Fruit fly (Drosophila melanogaster) whole organism, wandering third instar larva: ENCODE measurements around the gene CG10031.

Experiments
- Abd-B ChIP-seq: fragments of >200 bp; optimal IDR thresholded peaks from 2 replicates; lab custom pipeline; 2017; ENCODE audit warnings: missing biosample characterization, missing genetic modification characterization
- CG32264 ChIP-seq: fragments of 200-800 bp; sonication (Bioruptor generic); optimal IDR thresholded peaks from 2 replicates; lab custom pipeline; 2016; ENCODE audit warnings: missing biosample characterization, missing genetic modification characterization
- CG9705 ChIP-seq: fragments of 200-800 bp; sonication (Bioruptor generic); optimal IDR thresholded peaks from 2 replicates; lab custom pipeline; 2018; ENCODE audit warnings: missing biosample characterization, mild to moderate bottlenecking, missing genetic modification characterization
- Dfd ChIP-seq: fragments of >200 bp; optimal IDR thresholded peaks from 2 replicates; lab custom pipeline; 2017; ENCODE audit warnings: missing biosample characterization, missing genetic modification characterization
- Dif ChIP-seq: fragments of 200-275, 200-300 bp; sonication (Bioruptor generic); optimal IDR thresholded peaks from 2 replicates; lab custom pipeline; 2018; ENCODE audit warnings: missing biosample characterization, missing genetic modification characterization; ENCODE audit not compliant: partially characterized antibody
- GATAd ChIP-seq: sonication (Bioruptor generic); optimal IDR thresholded peaks from 2 replicates; lab custom pipeline; 2016; ENCODE audit warnings: missing biosample characterization, missing genetic modification characterization
- HLH106 ChIP-seq: fragments of 200-800 bp; optimal IDR thresholded peaks from 3 replicates; lab custom pipeline; 2019; ENCODE audit warnings: missing biosample characterization, mild to moderate bottlenecking, missing genetic modification characterization, moderate library complexity
- Hnf4 ChIP-seq: fragments of 200-800 bp; sonication (Bioruptor generic); optimal IDR thresholded peaks from 2 replicates; lab custom pipeline; 2016; ENCODE audit warnings: missing biosample characterization, mild to moderate bottlenecking, missing genetic modification characterization
- Hr78 ChIP-seq: fragments of >200 bp; optimal IDR thresholded peaks from 2 replicates; lab custom pipeline; 2017; ENCODE audit warnings: missing biosample characterization, missing genetic modification characterization
- Hr83 ChIP-seq: fragments of 200-300 bp; sonication (Bioruptor generic); optimal IDR thresholded peaks from 2 replicates; lab custom pipeline; 2016; ENCODE audit warnings: missing biosample characterization, mild to moderate bottlenecking, missing genetic modification characterization, moderate library complexity; ENCODE audit not compliant: poor library complexity, severe bottlenecking
- Jra ChIP-seq: sonication (Bioruptor generic); optimal IDR thresholded peaks from 2 replicates; lab custom pipeline; 2016; ENCODE audit warnings: missing biosample characterization, missing genetic modification characterization
- Mio ChIP-seq: sonication (Bioruptor generic); optimal IDR thresholded peaks from 2 replicates; lab custom pipeline; 2016; ENCODE audit warnings: missing biosample characterization, missing genetic modification characterization
- Myc ChIP-seq: fragments of >200 bp; optimal IDR thresholded peaks from 2 replicates; lab custom pipeline; 2017
- N ChIP-seq: fragments of >200 bp; optimal IDR thresholded peaks from 2 replicates; lab custom pipeline; 2018; ENCODE audit warnings: missing biosample characterization, missing external identifiers, missing genetic modification characterization
- OdsH ChIP-seq: fragments of 200-800 bp; sonication (Bioruptor generic); optimal IDR thresholded peaks from 2 replicates; lab custom pipeline; 2016; ENCODE audit warnings: missing biosample characterization, mild to moderate bottlenecking, missing genetic modification characterization
- Rel ChIP-seq, 2 experiments: fragments of 200-800 bp; sonication (Bioruptor generic) in 1 of 2; optimal IDR thresholded peaks; 2 replicates in 1 of 2; 3 replicates in 1 of 2; lab custom pipeline; 2016 to 2019; ENCODE audit warnings: mild to moderate bottlenecking in 2 of 2, missing biosample characterization in 2 of 2, missing genetic modification characterization in 2 of 2, moderate library complexity in 1 of 2
- Sp1 ChIP-seq: fragments of 200-800 bp; sonication (Bioruptor generic); optimal IDR thresholded peaks from 3 replicates; lab custom pipeline; 2019; ENCODE audit warnings: missing biosample characterization, mild to moderate bottlenecking, missing genetic modification characterization, moderate library complexity
- Vsx2 ChIP-seq: fragments of 200-300, 225-300 bp; sonication (Bioruptor generic); optimal IDR thresholded peaks from 2 replicates; lab custom pipeline; 2018; ENCODE audit warnings: missing biosample characterization, missing genetic modification characterization; ENCODE audit not compliant: partially characterized antibody
- br ChIP-seq: fragments of 200-800 bp; sonication (Bioruptor generic); optimal IDR thresholded peaks from 2 replicates; lab custom pipeline; 2016; ENCODE audit warnings: missing biosample characterization, missing genetic modification characterization
- brk ChIP-seq: fragments of 200-800 bp; sonication (Bioruptor generic); optimal IDR thresholded peaks from 2 replicates; lab custom pipeline; 2016; ENCODE audit warnings: missing biosample characterization, mild to moderate bottlenecking, missing genetic modification characterization
- dmrt93B ChIP-seq: fragments of 200-800 bp; sonication (Bioruptor generic); optimal IDR thresholded peaks from 2 replicates; lab custom pipeline; 2018; ENCODE audit warnings: missing biosample characterization, mild to moderate bottlenecking, missing genetic modification characterization
- dsf ChIP-seq: sonication (Bioruptor generic); optimal IDR thresholded peaks from 2 replicates; lab custom pipeline; 2016; ENCODE audit warnings: missing biosample characterization, missing genetic modification characterization, borderline replicate concordance
- ey ChIP-seq: fragments of 200-800 bp; sonication (Bioruptor generic); optimal IDR thresholded peaks from 2 replicates; lab custom pipeline; 2016; ENCODE audit warnings: missing biosample characterization, missing genetic modification characterization
- foxo ChIP-seq, 2 experiments: fragments of 200-800 bp; sonication (Bioruptor generic); optimal IDR thresholded peaks; 2 replicates in 1 of 2; 3 replicates in 1 of 2; lab custom pipeline; 2016 to 2017; ENCODE audit warnings: missing biosample characterization in 2 of 2, missing genetic modification characterization in 2 of 2
- fru ChIP-seq: fragments of 200-800 bp; sonication (Bioruptor generic); optimal IDR thresholded peaks from 3 replicates; lab custom pipeline; 2016; ENCODE audit warnings: missing biosample characterization, mild to moderate bottlenecking, missing genetic modification characterization
- h ChIP-seq: fragments of 200-800 bp; sonication (Bioruptor generic); optimal IDR thresholded peaks from 3 replicates; lab custom pipeline; 2016; ENCODE audit warnings: missing biosample characterization, mild to moderate bottlenecking, missing genetic modification characterization
- jim ChIP-seq: fragments of 175-275, 200-325 bp; sonication (Bioruptor generic); optimal IDR thresholded peaks from 2 replicates; lab custom pipeline; 2016; ENCODE audit warnings: missing biosample characterization, mild to moderate bottlenecking, missing genetic modification characterization
- pan ChIP-seq: fragments of >200 bp; optimal IDR thresholded peaks from 2 replicates; lab custom pipeline; 2017
- psq ChIP-seq: fragments of 200-800 bp; sonication (Bioruptor generic); optimal IDR thresholded peaks from 3 replicates; lab custom pipeline; 2017; ENCODE audit warnings: missing biosample characterization, mild to moderate bottlenecking, missing genetic modification characterization, moderate library complexity
- rgr ChIP-seq: fragments of 200-800 bp; sonication (Bioruptor generic); optimal IDR thresholded peaks from 3 replicates; lab custom pipeline; 2016; ENCODE audit warnings: missing biosample characterization, mild to moderate bottlenecking, missing genetic modification characterization
- sage ChIP-seq: fragments of 200-800 bp; sonication (Bioruptor generic); optimal IDR thresholded peaks from 2 replicates; lab custom pipeline; 2016; ENCODE audit warnings: missing biosample characterization, mild to moderate bottlenecking, missing genetic modification characterization
- sv ChIP-seq: fragments of 200-800 bp; sonication (Bioruptor generic); optimal IDR thresholded peaks from 3 replicates; lab custom pipeline; 2016; ENCODE audit warnings: missing biosample characterization, missing genetic modification characterization
- usp ChIP-seq: fragments of >200 bp; optimal IDR thresholded peaks from 2 replicates; lab custom pipeline; 2017; ENCODE audit warnings: missing biosample characterization, missing genetic modification characterization
- woc ChIP-seq: sonication (Bioruptor generic); optimal IDR thresholded peaks from 2 replicates; lab custom pipeline; 2016; ENCODE audit warnings: missing biosample characterization, mild to moderate bottlenecking, missing genetic modification characterization

The CG10031 gene

DNA sequence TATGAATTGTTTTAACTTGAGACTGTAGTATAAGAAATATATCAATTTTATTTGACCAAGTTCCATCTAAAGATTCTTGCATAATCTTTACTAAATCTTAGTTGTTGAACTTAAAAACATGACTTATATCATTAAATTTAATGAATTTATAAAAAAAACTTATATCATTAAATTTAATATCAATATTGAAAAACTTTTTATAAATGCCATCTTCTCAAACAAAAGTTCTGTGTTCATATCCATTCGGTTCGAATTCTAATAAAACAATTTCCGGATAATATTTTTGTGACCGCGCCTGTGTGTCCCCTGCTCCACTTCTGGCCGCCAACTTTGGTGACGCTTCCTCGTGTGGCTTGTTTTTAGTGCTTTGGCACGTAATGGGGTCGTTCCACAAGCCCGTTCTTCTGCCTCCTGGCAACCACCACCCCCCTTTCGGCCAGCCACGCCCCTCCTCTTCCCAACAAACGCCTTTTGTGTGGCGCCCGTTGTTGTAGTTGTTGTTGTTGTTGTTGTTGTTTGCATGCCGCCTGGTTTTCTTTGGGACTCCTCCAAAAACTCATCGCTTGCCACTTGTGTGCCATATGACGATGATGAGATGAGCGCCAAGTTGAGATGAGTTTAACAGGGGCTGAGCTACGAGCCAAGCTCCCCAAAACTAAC, 38.2 kb upstream of the CG10031 start:
- TF ChIP-seq N (GFP tag; lab: Kevin White, UChicago) (no peak), Hr83 (GFP tag; lab: Kevin White, UChicago) (no peak), fru (GFP tag; lab: Kevin White, UChicago) (no peak), Hnf4 (GFP tag; lab: Kevin White, UChicago) (no peak), Rel (GFP tag; optimal IDR thresholded peaks at IDR 0.05; lab: Kevin White, UChicago) (no peak), Rel (tag; optimal IDR thresholded peaks at IDR 0.05; lab: Kevin White, UChicago) (no peak), HLH106 (no peak), pan (lab: Kevin White, UChicago) (no peak), jim (GFP tag; lab: Kevin White, UChicago) (no peak), Vsx2 (GFP tag; lab: Kevin White, UChicago) (no peak), Hr78 (GFP tag; lab: Kevin White, UChicago) (no peak)

DNA sequence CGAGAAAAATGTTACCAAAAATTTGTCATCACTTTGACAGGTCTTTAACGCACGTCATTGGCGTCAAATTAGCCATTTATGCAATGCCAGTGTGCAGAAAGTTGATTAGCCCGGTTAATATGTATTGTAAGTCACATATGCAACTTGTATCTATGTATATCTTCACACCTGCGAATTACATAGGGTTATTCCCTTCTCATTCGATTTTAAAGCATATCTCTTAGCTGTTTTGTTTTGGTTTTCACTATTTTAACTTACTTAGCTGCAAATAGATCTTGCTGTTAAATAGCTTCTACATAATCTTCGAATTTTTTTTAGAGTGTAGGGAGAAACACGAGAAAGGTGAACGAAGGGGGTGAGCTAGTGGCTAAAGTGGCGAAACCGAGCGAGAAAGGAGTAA, 32.2 kb upstream of the CG10031 start:
- TF ChIP-seq br (GFP tag; lab: Kevin White, UChicago), result no peak
- no peak for TF ChIP-seq Vsx2 (GFP tag; lab: Kevin White, UChicago)

DNA sequence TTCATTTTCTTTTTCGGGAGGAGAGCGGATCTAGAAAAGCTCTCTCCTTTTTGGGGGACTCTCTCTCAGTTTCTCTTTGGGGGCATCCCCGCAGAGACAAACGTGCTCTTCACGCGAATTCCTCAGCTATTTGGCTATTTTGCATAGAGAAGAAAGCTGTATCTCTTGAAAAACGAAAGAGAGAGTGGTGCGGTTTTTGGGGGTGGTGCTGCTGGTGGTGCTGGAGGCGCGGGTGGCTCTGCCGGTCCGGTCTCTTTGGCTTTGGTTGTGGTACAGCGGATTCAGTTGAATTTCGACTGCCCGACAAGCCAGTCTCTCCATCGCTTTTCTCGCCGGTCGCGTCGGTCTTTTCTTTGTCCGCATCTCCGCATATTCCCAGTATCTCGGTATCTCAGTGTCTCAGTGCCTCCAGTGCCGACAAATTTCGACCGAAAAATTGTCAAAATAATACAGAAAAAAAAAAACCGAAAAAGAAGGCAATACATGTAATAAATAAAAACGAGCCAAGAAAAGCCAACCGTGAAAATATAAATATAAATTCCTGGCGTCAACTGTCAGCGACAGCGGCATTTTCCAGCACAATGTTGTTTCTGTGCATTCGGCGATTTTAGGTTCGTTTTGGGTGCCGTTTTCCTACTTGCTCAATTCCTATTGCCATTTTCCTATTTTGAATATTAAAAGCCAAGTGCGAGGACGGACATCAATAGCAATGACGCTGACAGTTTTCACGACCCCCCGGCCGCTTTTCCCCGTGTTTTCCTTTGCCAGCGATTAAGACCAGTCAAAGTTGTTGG, 31.5 kb upstream of the CG10031 start, which contains the start of gene CG10019:
Gene CG10019 (plus strand): TSS at position 285 of the 794 bp plus-strand sequence.
- no peak for TF ChIP-seq usp (GFP tag; lab: Kevin White, UChicago)
- TF ChIP-seq Mio (GFP tag; lab: Kevin White, UChicago), result no peak
- no peak for TF ChIP-seq Rel (GFP tag; optimal IDR thresholded peaks at IDR 0.05; lab: Kevin White, UChicago)
- TF ChIP-seq Rel (tag; optimal IDR thresholded peaks at IDR 0.05; lab: Kevin White, UChicago), result no peak
- TF ChIP-seq sage (GFP tag; lab: Kevin White, UChicago), result no peak
- TF ChIP-seq Dif (GFP tag; lab: Kevin White, UChicago), result no peak
- no peak for TF ChIP-seq brk (GFP tag; lab: Kevin White, UChicago)
- no peak for TF ChIP-seq dmrt93B (GFP tag; lab: Kevin White, UChicago)

DNA sequence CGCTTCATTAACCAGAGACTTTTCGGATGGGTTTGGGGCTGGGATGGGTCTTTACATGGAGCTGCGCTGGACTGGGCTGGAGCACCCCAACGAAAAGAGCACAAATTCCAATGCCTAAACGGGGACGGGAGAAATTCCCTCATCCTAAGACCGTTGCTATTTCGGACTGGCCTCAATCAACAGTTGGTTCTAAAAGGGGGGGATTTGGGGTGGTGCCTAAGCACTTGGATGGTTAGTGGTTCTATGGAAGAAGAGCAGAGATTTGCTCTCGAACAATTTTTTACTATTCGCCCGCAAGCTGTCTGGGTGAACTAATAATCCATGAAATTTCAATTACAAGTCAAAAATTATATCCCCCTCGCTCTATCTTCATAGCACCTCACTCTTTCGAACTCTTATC, 30.7 kb upstream of the CG10031 start:
- no peak for TF ChIP-seq Hr83 (GFP tag; lab: Kevin White, UChicago)
- TF ChIP-seq brk (GFP tag; lab: Kevin White, UChicago), result no peak
- TF ChIP-seq OdsH (GFP tag; lab: Kevin White, UChicago), result no peak
- no peak for TF ChIP-seq Vsx2 (GFP tag; lab: Kevin White, UChicago)
- no peak for TF ChIP-seq Dfd (GFP tag; lab: Kevin White, UChicago)
- TF ChIP-seq Hnf4 (GFP tag; lab: Kevin White, UChicago), result no peak
- TF ChIP-seq fru (GFP tag; lab: Kevin White, UChicago), result no peak
- TF ChIP-seq rgr (GFP tag; lab: Kevin White, UChicago), result no peak
- TF ChIP-seq woc (GFP tag; lab: Kevin White, UChicago), result no peak
- no peak for TF ChIP-seq Jra (GFP tag; lab: Kevin White, UChicago)
- no peak for TF ChIP-seq Hr78 (GFP tag; lab: Kevin White, UChicago)
- TF ChIP-seq dsf, result no peak

DNA sequence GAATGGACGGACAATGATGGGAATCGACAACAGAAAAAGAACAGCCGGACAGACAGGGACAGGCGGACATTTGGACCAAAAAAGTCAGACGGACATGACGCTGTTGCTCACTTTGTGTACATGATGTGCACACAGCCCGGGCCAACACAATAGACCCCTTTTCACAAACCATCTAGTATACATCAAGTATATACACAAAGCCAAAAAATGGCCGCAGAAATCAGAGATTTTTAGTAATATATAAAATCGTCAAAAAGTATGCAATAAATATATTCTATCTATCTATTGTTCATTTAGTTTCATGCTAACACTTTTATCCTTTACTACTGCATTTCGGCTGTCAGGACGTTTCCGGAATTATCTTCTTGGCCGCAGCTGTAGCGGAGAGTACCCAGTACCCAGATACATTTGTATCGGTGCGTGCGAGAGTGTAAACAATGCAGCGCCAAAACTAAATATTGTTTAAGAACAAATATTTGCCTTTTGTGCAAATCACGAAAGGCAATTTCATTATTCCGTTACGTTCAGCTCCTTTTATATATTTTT, 20.6 kb upstream of the CG10031 start:
- no peak for TF ChIP-seq Myc (lab: Kevin White, UChicago)
- no peak for TF ChIP-seq Mio (GFP tag; lab: Kevin White, UChicago)
- TF ChIP-seq Hnf4 (GFP tag; lab: Kevin White, UChicago), result no peak
- TF ChIP-seq h (GFP tag; lab: Kevin White, UChicago), result peak; percentile 17
- TF ChIP-seq dmrt93B (GFP tag; lab: Kevin White, UChicago), result peak; percentile 1
- no peak for TF ChIP-seq OdsH (GFP tag; lab: Kevin White, UChicago)
- no peak for TF ChIP-seq ey (GFP tag; lab: Kevin White, UChicago)
- TF ChIP-seq CG32264, result no peak
- no peak for TF ChIP-seq Abd-B (GFP tag; lab: Kevin White, UChicago)
- no peak for TF ChIP-seq br (GFP tag; lab: Kevin White, UChicago)
- TF ChIP-seq GATAd (GFP tag; lab: Kevin White, UChicago), result no peak
- no peak for TF ChIP-seq foxo (GFP tag; optimal IDR thresholded peaks at IDR 0.05; lab: Kevin White, UChicago)
- no peak for TF ChIP-seq woc (GFP tag; lab: Kevin White, UChicago)
- TF ChIP-seq Rel (GFP tag; optimal IDR thresholded peaks at IDR 0.05; lab: Kevin White, UChicago), result no peak
- TF ChIP-seq Rel (tag; optimal IDR thresholded peaks at IDR 0.05; lab: Kevin White, UChicago), result no peak
- no peak for TF ChIP-seq sage (GFP tag; lab: Kevin White, UChicago)
- no peak for TF ChIP-seq dsf
- TF ChIP-seq Dfd (GFP tag; lab: Kevin White, UChicago), result no peak
- no peak for TF ChIP-seq CG9705
- TF ChIP-seq Hr78 (GFP tag; lab: Kevin White, UChicago), result no peak
- TF ChIP-seq fru (GFP tag; lab: Kevin White, UChicago), result peak; percentile 15
- TF ChIP-seq Sp1 (GFP tag; lab: Kevin White, UChicago), result no peak
- no peak for TF ChIP-seq Dif (GFP tag; lab: Kevin White, UChicago)
- TF ChIP-seq sv, result no peak
- TF ChIP-seq pan (lab: Kevin White, UChicago), result no peak
- TF ChIP-seq Hr83 (GFP tag; lab: Kevin White, UChicago), result no peak
- no peak for TF ChIP-seq N (GFP tag; lab: Kevin White, UChicago)
- TF ChIP-seq psq (GFP tag; lab: Kevin White, UChicago), result no peak
